Worm (Caenorhabditis elegans): Measurements from ENCODE around the gene his-32.

his-32 gene

DNA sequence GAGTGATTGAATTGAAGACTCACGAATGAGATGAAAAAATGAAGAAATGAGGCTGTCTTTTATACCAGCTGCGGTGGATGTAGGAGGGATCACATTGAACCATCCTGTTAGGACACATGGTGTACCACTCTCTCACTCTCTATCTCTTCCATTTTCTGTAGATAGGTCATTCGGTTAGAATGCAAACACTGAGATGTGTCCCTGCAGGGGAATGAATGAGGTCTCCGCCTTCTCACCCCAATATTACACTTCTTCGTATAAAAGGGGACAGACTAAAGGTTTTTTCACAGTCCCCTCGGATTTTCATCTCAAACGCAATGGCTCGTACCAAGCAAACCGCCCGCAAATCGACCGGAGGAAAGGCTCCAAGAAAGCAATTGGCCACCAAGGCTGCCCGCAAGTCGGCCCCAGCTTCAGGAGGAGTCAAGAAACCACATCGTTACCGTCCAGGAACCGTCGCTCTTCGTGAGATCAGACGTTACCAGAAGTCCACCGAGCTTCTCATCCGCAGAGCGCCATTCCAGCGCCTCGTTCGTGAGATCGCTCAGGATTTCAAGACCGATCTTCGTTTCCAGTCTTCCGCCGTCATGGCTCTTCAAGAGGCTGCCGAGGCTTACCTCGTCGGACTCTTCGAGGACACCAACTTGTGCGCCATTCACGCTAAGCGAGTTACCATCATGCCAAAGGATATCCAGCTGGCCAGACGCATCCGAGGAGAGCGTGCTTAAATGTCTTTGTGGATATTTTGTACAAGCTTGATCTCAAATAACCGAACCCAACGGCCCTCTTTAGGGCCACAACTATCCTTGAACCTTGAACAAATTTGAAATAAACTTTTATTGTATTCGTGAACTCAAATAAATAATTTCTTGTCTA lies at the start of gene his-32:
his-32 (plus strand) TSS at position 318 of the 876 bp plus-strand sequence.
- TF ChIP-seq mdl-1 (tag; optimal IDR thresholded peaks at IDR 0.05) (no peak), nhr-25 (tag; optimal IDR thresholded peaks at IDR 0.05; ENCODE audit: borderline replicate concordance, insufficient read depth) (peak; percentile 92), nhr-41 (GFP tag; IDR thresholded peaks at IDR 0.05) (no peak), set-16 (GFP tag; IDR thresholded peaks at IDR 0.05) (peak; percentile 78; the same call in 1 of the 2 replicates), pha-4 (GFP tag; IDR thresholded peaks at IDR 0.05) (no peak), pha-4 (tag; optimal IDR thresholded peaks at IDR 0.05) (no peak), rbr-2 (tag; optimal IDR thresholded peaks at IDR 0.05) (peak; percentile 69), mep-1 (tag; optimal IDR thresholded peaks at IDR 0.05) (peak; percentile 91), ztf-11 (tag; optimal IDR thresholded peaks at IDR 0.05) (no peak), madf-5 (GFP tag; IDR thresholded peaks at IDR 0.05) (no peak), unc-62 (GFP tag; optimal IDR thresholded peaks at IDR 0.05 in 1 of 2) (peak in 1 of 2 experiments; percentile 56), unc-62 (tag; optimal IDR thresholded peaks at IDR 0.05) (no peak), duxl-1 (tag; optimal IDR thresholded peaks at IDR 0.05; ENCODE audit: poor library complexity) (peak; percentile 20), ceh-44 (GFP tag; IDR thresholded peaks at IDR 0.05) (no peak), D1046.2 (GFP tag; IDR thresholded peaks at IDR 0.05) (no peak), nhr-6 (tag; optimal IDR thresholded peaks at IDR 0.05) (peak; percentile 85), aha-1 (tag) (peak; percentile 15), egl-27 (tag; optimal IDR thresholded peaks at IDR 0.05) (no peak), zfp-2 (tag; optimal IDR thresholded peaks at IDR 0.05) (no peak), dpl-1 (GFP tag; optimal IDR thresholded peaks at IDR 0.05) (peak; percentile 0), daf-19 (GFP tag; conservative IDR thresholded peaks at IDR 0.05) (no peak)

DNA sequence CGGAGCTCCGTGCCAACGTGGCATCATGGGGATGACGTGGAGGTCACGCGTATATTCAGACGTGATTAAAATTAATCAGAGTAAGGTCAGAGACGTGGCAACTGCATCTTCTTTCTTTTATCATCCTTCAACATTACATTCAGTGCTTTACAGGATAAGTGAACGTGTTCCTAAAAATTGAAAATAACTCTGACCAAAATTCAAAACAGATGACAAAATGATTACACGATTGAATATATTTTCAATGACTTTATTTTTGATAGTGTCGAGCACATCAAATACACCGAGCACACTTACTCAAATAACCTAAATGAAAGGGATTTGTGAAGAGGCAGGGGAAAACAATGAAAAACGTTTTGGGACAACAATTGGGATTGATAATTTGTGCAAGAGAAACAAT lies 47.8 kb upstream of the his-32 start, which contains the start of gene K07H8.9:
K07H8.9 (minus strand) TSS at position 125 of the 400 bp plus-strand sequence.
- TF ChIP-seq Y105C5A.15 (GFP tag; IDR thresholded peaks at IDR 0.05), result 0 out of 2 replicates have a peak, but pooled peaks have one; percentile 15
- TF ChIP-seq tag-97 (GFP tag; IDR thresholded peaks at IDR 0.05), result no peak
- TF ChIP-seq daf-16 (GFP tag; optimal IDR thresholded peaks at IDR 0.05), result no peak
- TF ChIP-seq daf-16 (tag; optimal IDR thresholded peaks at IDR 0.05), result no peak
- TF ChIP-seq F49E8.2 (tag; optimal IDR thresholded peaks at IDR 0.05; ENCODE audit: borderline replicate concordance), result peak; percentile 42
- TF ChIP-seq mdt-29 (GFP tag; IDR thresholded peaks at IDR 0.05), result no peak
- no peak for TF ChIP-seq lsy-2 (tag; optimal IDR thresholded peaks at IDR 0.05)

DNA sequence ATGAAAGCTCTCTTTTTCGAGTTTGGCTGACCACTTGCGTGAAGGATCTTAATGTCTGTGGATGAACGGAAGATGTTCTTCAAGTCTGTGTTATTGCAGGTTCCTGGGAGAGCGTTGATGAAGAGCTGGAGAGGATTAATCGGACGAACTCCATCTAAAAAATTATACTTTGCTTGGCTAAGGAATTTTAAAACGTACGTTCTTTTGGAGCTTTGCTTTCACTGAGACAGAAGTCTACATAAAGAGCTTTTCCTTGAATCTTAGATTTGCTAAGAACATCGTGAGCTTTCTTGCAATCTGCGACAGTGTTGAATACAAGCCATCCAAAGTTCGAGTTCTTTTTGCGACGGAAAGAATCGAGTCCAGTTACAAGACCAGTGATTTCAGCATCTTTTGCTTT lies 46.8 kb upstream of the his-32 start:
- TF ChIP-seq ztf-7 (tag; optimal IDR thresholded peaks at IDR 0.05), result no peak
- peak in 1 of 2 experiments; percentile 96 for TF ChIP-seq unc-62 (GFP tag; optimal IDR thresholded peaks at IDR 0.05 in 1 of 2)
- TF ChIP-seq unc-62 (tag; optimal IDR thresholded peaks at IDR 0.05), result no peak
- TF ChIP-seq egl-43 (GFP tag; IDR thresholded peaks at IDR 0.05), result no peak

DNA sequence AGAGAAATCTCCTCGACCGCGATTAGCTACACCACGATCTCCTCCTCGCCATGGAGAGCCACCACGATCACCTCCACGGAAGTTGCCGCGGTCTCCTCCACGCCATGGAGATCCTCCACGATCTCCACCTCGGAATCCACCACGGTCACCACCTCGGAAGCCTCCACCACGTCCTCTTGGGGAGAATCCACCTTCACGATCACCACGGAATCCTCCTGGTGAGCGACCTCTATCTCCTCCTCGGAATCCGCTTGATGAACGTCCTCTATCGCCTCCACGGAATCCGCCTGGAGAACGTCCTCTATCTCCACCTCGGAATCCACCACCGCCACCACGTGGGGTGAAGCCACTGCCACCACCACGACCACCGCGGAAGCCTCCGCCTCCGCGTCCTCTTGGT lies 45.0 kb upstream of the his-32 start:
- peak; percentile 94 for TF ChIP-seq set-16 (GFP tag; IDR thresholded peaks at IDR 0.05)
- TF ChIP-seq lsy-2 (tag; optimal IDR thresholded peaks at IDR 0.05), result no peak
- TF ChIP-seq lin-1 (GFP tag; IDR thresholded peaks at IDR 0.05), result 0 out of 2 replicates have a peak, but pooled peaks have one; percentile 8
- 0 out of 2 replicates have a peak, but pooled peaks have one; percentile 51 for TF ChIP-seq egl-43 (GFP tag; IDR thresholded peaks at IDR 0.05)

DNA sequence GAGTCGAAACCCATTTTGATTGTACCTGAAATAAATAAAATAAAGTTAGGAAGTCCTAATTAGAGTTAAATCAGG lies 44.8 kb upstream of the his-32 start, which contains the start of gene nucl-1:
nucl-1 (minus strand) TSS at position 26 of the 75 bp plus-strand sequence.
- TF ChIP-seq hif-1 (tag; optimal IDR thresholded peaks at IDR 0.05), result no peak
- TF ChIP-seq aly-2 (tag; optimal IDR thresholded peaks at IDR 0.05), result no peak
